Worm (Caenorhabditis elegans): ENCODE data around the gene K08F8.7.

- TF ChIP-seq ama-1 (optimal IDR thresholded peaks at IDR 0.05) (no peak), C08G9.2 (tag; optimal IDR thresholded peaks at IDR 0.05) (no peak), pha-4 (tag; optimal IDR thresholded peaks at IDR 0.05) (no peak), ttx-3 (tag; optimal IDR thresholded peaks at IDR 0.05) (no peak)
Measured at ce11 chrII:8769375-8769774, 14.2 kb upstream of the K08F8.7 start.

Data from whole organism, late embryonic.